Fruit fly (Drosophila melanogaster): ENCODE data around the gene CG42394.

The CG42394 gene

dm6 chr3R:10862773-10863445 is 13.3 kb downstream of the CG42394 start, which contains the start of gene CG6574 (continued):
- TF ChIP-seq tll (GFP tag; optimal IDR thresholded peaks at IDR 0.05): peak in 1 of 2 experiments; percentile 74
- no peak for TF ChIP-seq wdn (GFP tag; IDR thresholded peaks at IDR 0.05)
- no peak for TF ChIP-seq CG1647 (GFP tag; optimal IDR thresholded peaks at IDR 0.05)
- no peak for TF ChIP-seq CG11398 (GFP tag; optimal IDR thresholded peaks at IDR 0.05)
- TF ChIP-seq CG2875 (GFP tag; optimal IDR thresholded peaks at IDR 0.05): no peak
- TF ChIP-seq sr (GFP tag; IDR thresholded peaks at IDR 0.05): no peak
- no peak for TF ChIP-seq CG18476 (GFP tag; optimal IDR thresholded peaks at IDR 0.05)
- no peak for TF ChIP-seq CG17802 (tag; optimal IDR thresholded peaks at IDR 0.05)
- TF ChIP-seq vnd (GFP tag; IDR thresholded peaks at IDR 0.05; ENCODE audit: partially characterized antibody): no peak
- TF ChIP-seq CG10565 (GFP tag; optimal IDR thresholded peaks at IDR 0.05): no peak
- no peak for TF ChIP-seq jing (GFP tag; optimal IDR thresholded peaks at IDR 0.05)
- no peak for TF ChIP-seq HLH3B (GFP tag; IDR thresholded peaks at IDR 0.05)
- TF ChIP-seq CG1024 (GFP tag; IDR thresholded peaks at IDR 0.05): no peak
- TF ChIP-seq CG10654 (GFP tag; optimal IDR thresholded peaks at IDR 0.05): no peak
- TF ChIP-seq aop (GFP tag; IDR thresholded peaks at IDR 0.05): no peak
- TF ChIP-seq maf-S (GFP tag; optimal IDR thresholded peaks at IDR 0.05): no peak
- peak; percentile 8 for TF ChIP-seq CG13624 (GFP tag; optimal IDR thresholded peaks at IDR 0.05)
- TF ChIP-seq her (GFP tag; optimal IDR thresholded peaks at IDR 0.05): no peak
- no peak for TF ChIP-seq Antp (GFP tag; optimal IDR thresholded peaks at IDR 0.05)
- TF ChIP-seq CG30431 (GFP tag; optimal IDR thresholded peaks at IDR 0.05): no peak
- TF ChIP-seq CG13123 (GFP tag; optimal IDR thresholded peaks at IDR 0.05): no peak
- no peak for TF ChIP-seq Tbp (GFP tag; optimal IDR thresholded peaks at IDR 0.05)
- no peak; the same call in 1 of the 2 replicates for TF ChIP-seq onecut (GFP tag; IDR thresholded peaks at IDR 0.05)
- no peak for TF ChIP-seq Lhr (GFP tag; optimal IDR thresholded peaks at IDR 0.05)
- TF ChIP-seq pfk (GFP tag; optimal IDR thresholded peaks at IDR 0.05): no peak
- TF ChIP-seq CG11456 (GFP tag; IDR thresholded peaks at IDR 0.05): no peak
- TF ChIP-seq lilli (GFP tag; optimal IDR thresholded peaks at IDR 0.05): no peak
- TF ChIP-seq prd (optimal IDR thresholded peaks at IDR 0.05): no peak
- no peak for TF ChIP-seq prd (GFP tag; IDR thresholded peaks at IDR 0.05)
- no peak for TF ChIP-seq zen (tag; optimal IDR thresholded peaks at IDR 0.05)
- no peak for TF ChIP-seq Rx (GFP tag; IDR thresholded peaks at IDR 0.05)
- no peak for TF ChIP-seq lab (GFP tag; optimal IDR thresholded peaks at IDR 0.05)
- TF ChIP-seq CG8478 (optimal IDR thresholded peaks at IDR 0.05): no peak
- peak; percentile 3 for TF ChIP-seq CG17829 (tag; optimal IDR thresholded peaks at IDR 0.05)
- no peak for TF ChIP-seq ara (GFP tag; IDR thresholded peaks at IDR 0.05)
- TF ChIP-seq CG14860 (GFP tag; IDR thresholded peaks at IDR 0.05; ENCODE audit: partially characterized antibody): no peak
- no peak for TF ChIP-seq hb (GFP tag; IDR thresholded peaks at IDR 0.05; ENCODE audit: partially characterized antibody)
- no peak for TF ChIP-seq Ssrp (tag; optimal IDR thresholded peaks at IDR 0.05)
- TF ChIP-seq inv (GFP tag; IDR thresholded peaks at IDR 0.05; ENCODE audit: partially characterized antibody): no peak
- no peak for TF ChIP-seq mirr (GFP tag; optimal IDR thresholded peaks at IDR 0.05)
- no peak for TF ChIP-seq so (GFP tag; IDR thresholded peaks at IDR 0.05)
- TF ChIP-seq CTCF (GFP tag; optimal IDR thresholded peaks at IDR 0.05): no peak
- TF ChIP-seq CG1529 (GFP tag; optimal IDR thresholded peaks at IDR 0.05): no peak
- TF ChIP-seq Dll (GFP tag; IDR thresholded peaks at IDR 0.05; ENCODE audit: partially characterized antibody): no peak
- TF ChIP-seq da (GFP tag; optimal IDR thresholded peaks at IDR 0.05): no peak
- TF ChIP-seq Max (GFP tag; optimal IDR thresholded peaks at IDR 0.05): no peak
- TF ChIP-seq CG17359 (tag; optimal IDR thresholded peaks at IDR 0.05): peak; percentile 28
- TF ChIP-seq shn (GFP tag; optimal IDR thresholded peaks at IDR 0.05): no peak
- TF ChIP-seq CG5180 (GFP tag; optimal IDR thresholded peaks at IDR 0.05): no peak
- TF ChIP-seq bcd (GFP tag; optimal IDR thresholded peaks at IDR 0.05): no peak
- TF ChIP-seq CG8281 (tag; optimal IDR thresholded peaks at IDR 0.05): no peak
- TF ChIP-seq ken (GFP tag; IDR thresholded peaks at IDR 0.05): no peak

Measured in whole organism, embryonic.